Worm (Caenorhabditis elegans): ENCODE measurements around the gene odr-4.

DNA sequence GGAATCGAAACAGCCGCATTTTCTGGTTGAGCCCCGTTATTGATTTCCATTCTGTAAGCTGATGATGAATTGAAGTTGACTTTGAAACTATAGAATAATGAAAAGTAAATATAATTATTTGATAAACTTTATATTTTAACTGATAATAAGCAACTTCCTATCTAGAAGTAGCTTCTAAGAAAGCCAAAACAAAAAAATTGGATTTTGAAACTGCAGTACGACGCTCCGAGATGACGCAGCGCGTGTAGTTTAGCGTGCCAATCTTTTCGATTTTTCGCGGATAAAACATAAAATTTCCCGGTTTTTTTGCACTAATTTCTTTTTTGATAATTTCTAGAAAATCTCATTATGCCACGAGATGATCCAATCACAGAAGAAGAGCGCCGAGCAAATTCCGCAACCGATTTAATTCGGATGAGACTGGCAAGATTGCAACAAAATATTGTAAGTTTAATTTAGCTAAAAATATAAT is 8.4 kb upstream of the odr-4 start, which contains the start of the genes bath-41 and F37A4.2:
- TF ChIP-seq ztf-4 (tag; optimal IDR thresholded peaks at IDR 0.05) (no peak), zag-1 (tag; optimal IDR thresholded peaks at IDR 0.05) (no peak), ceh-82 (tag; optimal IDR thresholded peaks at IDR 0.05) (no peak), R02D3.7 (tag; optimal IDR thresholded peaks at IDR 0.05) (no peak), unc-62 (GFP tag; optimal IDR thresholded peaks at IDR 0.05) (no peak), aly-2 (tag; optimal IDR thresholded peaks at IDR 0.05) (no peak), fkh-2 (tag; optimal IDR thresholded peaks at IDR 0.05) (no peak), skn-1 (tag; optimal IDR thresholded peaks at IDR 0.05) (no peak), nhr-12 (tag; optimal IDR thresholded peaks at IDR 0.05) (no peak), nfya-1 (tag; optimal IDR thresholded peaks at IDR 0.05; ENCODE audit: insufficient read depth) (no peak), pha-4 (tag; optimal IDR thresholded peaks at IDR 0.05) (no peak)

Data from whole organism, L3 larva.